Worm (Caenorhabditis elegans): ENCODE measurements around the gene F59E12.6.

The F59E12.6 gene

ce11 chrII:5660155-5660554, 29.4 kb upstream of the F59E12.6 start:
- TF ChIP-seq ztf-23 (GFP tag; IDR thresholded peaks at IDR 0.05) (no peak), ztf-29 (GFP tag; IDR thresholded peaks at IDR 0.05) (no peak)

- TF ChIP-seq ztf-29 (GFP tag; IDR thresholded peaks at IDR 0.05) (no peak), T22C8.4 (GFP tag; IDR thresholded peaks at IDR 0.05) (no peak), flt-1 (GFP tag; IDR thresholded peaks at IDR 0.05) (no peak), ref-1 (GFP tag; conservative IDR thresholded peaks at IDR 0.05) (no peak), ztf-23 (GFP tag; IDR thresholded peaks at IDR 0.05) (no peak), tab-1 (GFP tag; IDR thresholded peaks at IDR 0.05) (no peak), cog-1 (tag; optimal IDR thresholded peaks at IDR 0.05) (no peak), klf-2 (GFP tag; conservative IDR thresholded peaks at IDR 0.05) (no peak), med-1 (GFP tag; optimal IDR thresholded peaks at IDR 0.05; ENCODE audit: insufficient read depth) (no peak)
Observed at ce11 chrII:5659675-5660074, 28.9 kb upstream of the F59E12.6 start, which contains the start of gene fut-3. TSS of gene fut-3 (minus strand) at chrII:5659775.

ce11 chrII:5654215-5654614, 23.5 kb upstream of the F59E12.6 start, which contains the start of gene F59E12.1:
TSS of gene F59E12.1 (plus strand) at chrII:5654515.
- TF ChIP-seq ztf-23 (GFP tag; IDR thresholded peaks at IDR 0.05) (no peak), T22C8.4 (GFP tag; IDR thresholded peaks at IDR 0.05) (no peak), klf-2 (GFP tag; conservative IDR thresholded peaks at IDR 0.05) (no peak), med-1 (GFP tag; optimal IDR thresholded peaks at IDR 0.05; ENCODE audit: insufficient read depth) (no peak), tab-1 (GFP tag; IDR thresholded peaks at IDR 0.05) (no peak), flt-1 (GFP tag; IDR thresholded peaks at IDR 0.05) (no peak), ref-1 (GFP tag; conservative IDR thresholded peaks at IDR 0.05) (no peak), cog-1 (tag; optimal IDR thresholded peaks at IDR 0.05) (no peak), ztf-29 (GFP tag; IDR thresholded peaks at IDR 0.05) (no peak)

ce11 chrII:5652334-5652733, 21.6 kb upstream of the F59E12.6 start, which contains the start of gene bli-2:
TSS of gene bli-2 (minus strand) at chrII:5652434.
- TF ChIP-seq T22C8.4 (GFP tag; IDR thresholded peaks at IDR 0.05), result no peak
- TF ChIP-seq ref-1 (GFP tag; conservative IDR thresholded peaks at IDR 0.05), result no peak
- TF ChIP-seq ztf-29 (GFP tag; IDR thresholded peaks at IDR 0.05), result no peak
- TF ChIP-seq cog-1 (tag; optimal IDR thresholded peaks at IDR 0.05), result no peak
- no peak for TF ChIP-seq flt-1 (GFP tag; IDR thresholded peaks at IDR 0.05)
- TF ChIP-seq ztf-23 (GFP tag; IDR thresholded peaks at IDR 0.05), result no peak
- TF ChIP-seq klf-2 (GFP tag; conservative IDR thresholded peaks at IDR 0.05), result no peak
- TF ChIP-seq med-1 (GFP tag; optimal IDR thresholded peaks at IDR 0.05; ENCODE audit: insufficient read depth), result no peak
- TF ChIP-seq tab-1 (GFP tag; IDR thresholded peaks at IDR 0.05), result no peak

ce11 chrII:5651426-5651825, 20.7 kb upstream of the F59E12.6 start:
- TF ChIP-seq klf-2 (GFP tag; conservative IDR thresholded peaks at IDR 0.05) (no peak), T22C8.4 (GFP tag; IDR thresholded peaks at IDR 0.05) (no peak), cog-1 (tag; optimal IDR thresholded peaks at IDR 0.05) (no peak), tab-1 (GFP tag; IDR thresholded peaks at IDR 0.05) (no peak), flt-1 (GFP tag; IDR thresholded peaks at IDR 0.05) (no peak), med-1 (GFP tag; optimal IDR thresholded peaks at IDR 0.05; ENCODE audit: insufficient read depth) (no peak), ztf-29 (GFP tag; IDR thresholded peaks at IDR 0.05) (no peak), ztf-23 (GFP tag; IDR thresholded peaks at IDR 0.05) (no peak), ref-1 (GFP tag; conservative IDR thresholded peaks at IDR 0.05) (no peak)

- no peak for TF ChIP-seq ref-1 (GFP tag; conservative IDR thresholded peaks at IDR 0.05)
- no peak for TF ChIP-seq tab-1 (GFP tag; IDR thresholded peaks at IDR 0.05)
- TF ChIP-seq flt-1 (GFP tag; IDR thresholded peaks at IDR 0.05), result no peak
- TF ChIP-seq med-1 (GFP tag; optimal IDR thresholded peaks at IDR 0.05; ENCODE audit: insufficient read depth), result no peak
- no peak for TF ChIP-seq ztf-29 (GFP tag; IDR thresholded peaks at IDR 0.05)
- TF ChIP-seq cog-1 (tag; optimal IDR thresholded peaks at IDR 0.05), result no peak
- TF ChIP-seq T22C8.4 (GFP tag; IDR thresholded peaks at IDR 0.05), result no peak
- no peak for TF ChIP-seq klf-2 (GFP tag; conservative IDR thresholded peaks at IDR 0.05)
- TF ChIP-seq ztf-23 (GFP tag; IDR thresholded peaks at IDR 0.05), result no peak
Observed at ce11 chrII:5649236-5650004, 18.7 kb upstream of the F59E12.6 start, which contains the start of the genes sam-4, F59E12.17 and zyg-1. TSS of gene sam-4 (minus strand) at chrII:5649286. TSS of gene F59E12.17 (minus strand) at chrII:5649470. TSS of gene zyg-1 (plus strand) at chrII:5649748.

ce11 chrII:5648272-5648671, 17.5 kb upstream of the F59E12.6 start, which contains the start of gene ddl-1:
TSS of gene ddl-1 (minus strand) at chrII:5648372.
- TF ChIP-seq tab-1 (GFP tag; IDR thresholded peaks at IDR 0.05) (no peak), med-1 (GFP tag; optimal IDR thresholded peaks at IDR 0.05; ENCODE audit: insufficient read depth) (no peak), cog-1 (tag; optimal IDR thresholded peaks at IDR 0.05) (no peak), flt-1 (GFP tag; IDR thresholded peaks at IDR 0.05) (no peak), ref-1 (GFP tag; conservative IDR thresholded peaks at IDR 0.05) (no peak), ztf-29 (GFP tag; IDR thresholded peaks at IDR 0.05) (no peak), klf-2 (GFP tag; conservative IDR thresholded peaks at IDR 0.05) (no peak), ztf-23 (GFP tag; IDR thresholded peaks at IDR 0.05) (no peak), T22C8.4 (GFP tag; IDR thresholded peaks at IDR 0.05) (no peak)

- no peak for TF ChIP-seq klf-2 (GFP tag; conservative IDR thresholded peaks at IDR 0.05)
- TF ChIP-seq ztf-23 (GFP tag; IDR thresholded peaks at IDR 0.05), result no peak
- no peak for TF ChIP-seq T22C8.4 (GFP tag; IDR thresholded peaks at IDR 0.05)
- TF ChIP-seq tab-1 (GFP tag; IDR thresholded peaks at IDR 0.05), result no peak
- no peak for TF ChIP-seq med-1 (GFP tag; optimal IDR thresholded peaks at IDR 0.05; ENCODE audit: insufficient read depth)
- TF ChIP-seq cog-1 (tag; optimal IDR thresholded peaks at IDR 0.05), result no peak
- no peak for TF ChIP-seq flt-1 (GFP tag; IDR thresholded peaks at IDR 0.05)
- no peak for TF ChIP-seq ztf-29 (GFP tag; IDR thresholded peaks at IDR 0.05)
- TF ChIP-seq ref-1 (GFP tag; conservative IDR thresholded peaks at IDR 0.05), result no peak
Observed at ce11 chrII:5646942-5647341, 16.2 kb upstream of the F59E12.6 start, which contains the start of gene F59E12.9. TSS of gene F59E12.9 (minus strand) at chrII:5647042.

- TF ChIP-seq ztf-29 (GFP tag; IDR thresholded peaks at IDR 0.05) (no peak), ref-1 (GFP tag; conservative IDR thresholded peaks at IDR 0.05) (no peak), med-1 (GFP tag; optimal IDR thresholded peaks at IDR 0.05; ENCODE audit: insufficient read depth) (no peak), cog-1 (tag; optimal IDR thresholded peaks at IDR 0.05) (no peak), klf-2 (GFP tag; conservative IDR thresholded peaks at IDR 0.05) (no peak), tab-1 (GFP tag; IDR thresholded peaks at IDR 0.05) (no peak), ztf-23 (GFP tag; IDR thresholded peaks at IDR 0.05) (no peak), T22C8.4 (GFP tag; IDR thresholded peaks at IDR 0.05) (no peak), flt-1 (GFP tag; IDR thresholded peaks at IDR 0.05) (no peak)
Observed at ce11 chrII:5642110-5642509, 11.4 kb upstream of the F59E12.6 start.
